Fruit fly (Drosophila melanogaster) whole organism, embryonic: Measurements from ENCODE around the gene Pvf1.

Source experiments
- Ada2b ChIP-seq: fragments of 200-800 bp; sonication (Bioruptor generic); IDR thresholded peaks from 2 replicates; pipeline ENCODE4 v1.3.6; 2022; ENCODE audit warnings: missing biosample characterization, missing genetic modification characterization
- Bdp1 ChIP-seq: fragments of 200-800 bp; sonication (Bioruptor generic); optimal IDR thresholded peaks from 3 replicates; lab custom pipeline; 2016; ENCODE audit warnings: missing biosample characterization, missing genetic modification characterization
- C15 ChIP-seq: fragments of 200-800 bp; sonication (Bioruptor generic); IDR thresholded peaks from 3 replicates; pipeline ENCODE4 v1.3.6; 2022; ENCODE audit warnings: missing biosample characterization, missing genetic modification characterization
- CG10543 ChIP-seq: fragments of 200-800 bp; sonication (Bioruptor generic); optimal IDR thresholded peaks from 3 replicates; lab custom pipeline; 2017; ENCODE audit warnings: missing biosample characterization, mild to moderate bottlenecking, missing genetic modification characterization, moderate library complexity
- CG12219 ChIP-seq: fragments of 200-800 bp; sonication (Bioruptor generic); optimal IDR thresholded peaks from 3 replicates; lab custom pipeline; 2018; ENCODE audit warnings: missing biosample characterization, mild to moderate bottlenecking, missing genetic modification characterization
- CG13287 ChIP-seq: fragments of 200-800 bp; sonication (Bioruptor generic); IDR thresholded peaks from 2 replicates; pipeline ENCODE4 v1.3.6; 2022; ENCODE audit warnings: missing biosample characterization, missing genetic modification characterization; ENCODE audit not compliant: partially characterized antibody
- CG14050 ChIP-seq: fragments of 200-800 bp; sonication (Bioruptor generic); IDR thresholded peaks from 3 replicates; pipeline ENCODE4 v1.3.6; 2022; ENCODE audit warnings: missing biosample characterization, missing genetic modification characterization
- CG14860 ChIP-seq: fragments of 200-800 bp; sonication (Bioruptor generic); IDR thresholded peaks from 3 replicates; pipeline ENCODE4 v1.3.6; 2022; ENCODE audit warnings: missing biosample characterization, missing genetic modification characterization; ENCODE audit not compliant: partially characterized antibody
- CG1529 ChIP-seq: fragments of 200-800 bp; sonication (Bioruptor generic); optimal IDR thresholded peaks from 3 replicates; lab custom pipeline; 2018; ENCODE audit warnings: missing biosample characterization, missing genetic modification characterization
- CG17359 ChIP-seq: fragments of 200-800 bp; sonication (Bioruptor generic); optimal IDR thresholded peaks from 3 replicates; lab custom pipeline; 2018; ENCODE audit warnings: missing biosample characterization, mild to moderate bottlenecking, missing genetic modification characterization, moderate library complexity
- CG17829 ChIP-seq: fragments of 200-800 bp; optimal IDR thresholded peaks from 2 replicates; lab custom pipeline; 2019; ENCODE audit warnings: missing biosample characterization, mild to moderate bottlenecking, missing genetic modification characterization, moderate library complexity
- CG1792 ChIP-seq: fragments of 200-800 bp; sonication (Bioruptor generic); optimal IDR thresholded peaks from 2 replicates; lab custom pipeline; 2016; ENCODE audit warnings: missing biosample characterization, missing genetic modification characterization
- CG18262 ChIP-seq: fragments of 200-800 bp; optimal IDR thresholded peaks from 3 replicates; lab custom pipeline; 2019; ENCODE audit warnings: missing biosample characterization, mild to moderate bottlenecking, missing genetic modification characterization, moderate library complexity
- CG1832 ChIP-seq: fragments of 200-800 bp; sonication (Bioruptor generic); optimal IDR thresholded peaks from 2 replicates; lab custom pipeline; 2017; ENCODE audit warnings: missing biosample characterization, mild to moderate bottlenecking, missing genetic modification characterization, inconsistent platforms
- CG2678 ChIP-seq: fragments of 200-800 bp; sonication (Bioruptor generic); optimal IDR thresholded peaks from 3 replicates; lab custom pipeline; 2019; ENCODE audit warnings: missing biosample characterization, mild to moderate bottlenecking, missing genetic modification characterization, moderate library complexity
- CG2712 ChIP-seq: fragments of 200-800 bp; optimal IDR thresholded peaks from 3 replicates; lab custom pipeline; 2019; ENCODE audit warnings: missing biosample characterization, mild to moderate bottlenecking, missing genetic modification characterization, moderate library complexity
- CG2889 ChIP-seq: fragments of 200-800 bp; sonication (Bioruptor generic); IDR thresholded peaks from 3 replicates; pipeline ENCODE4 v1.3.6; 2022; ENCODE audit warnings: missing biosample characterization, missing genetic modification characterization
- CG31441 ChIP-seq: fragments of 200-800 bp; sonication (Bioruptor generic); IDR thresholded peaks from 2 replicates; pipeline ENCODE4 v1.3.6; 2022; ENCODE audit warnings: missing biosample characterization, missing genetic modification characterization
- CG3838 ChIP-seq: fragments of 200-800 bp; sonication (Bioruptor generic); optimal IDR thresholded peaks from 3 replicates; lab custom pipeline; 2016; ENCODE audit warnings: missing biosample characterization, missing genetic modification characterization
- CG4730 ChIP-seq: fragments of 200-800 bp; sonication (Bioruptor generic); IDR thresholded peaks from 2 replicates; pipeline ENCODE4 v1.3.6; 2022; ENCODE audit warnings: missing biosample characterization, missing genetic modification characterization
- CG9817 ChIP-seq: fragments of 200-800 bp; sonication (Bioruptor generic); optimal IDR thresholded peaks from 2 replicates; lab custom pipeline; 2018; ENCODE audit warnings: missing biosample characterization, mild to moderate bottlenecking, missing genetic modification characterization, moderate library complexity
- D19B ChIP-seq: fragments of 200-800 bp; sonication (Bioruptor generic); optimal IDR thresholded peaks from 2 replicates; lab custom pipeline; 2017; ENCODE audit warnings: missing biosample characterization, mild to moderate bottlenecking, missing genetic modification characterization
- E2f2 ChIP-seq: fragments of 200-800 bp; sonication (Bioruptor generic); IDR thresholded peaks from 2 replicates; pipeline ENCODE4 v1.3.6; 2022; ENCODE audit warnings: missing biosample characterization, missing genetic modification characterization
- ERR ChIP-seq: fragments of 200-800 bp; sonication (Bioruptor generic); optimal IDR thresholded peaks from 2 replicates; lab custom pipeline; 2016; ENCODE audit warnings: missing biosample characterization, missing genetic modification characterization
- Elba2 ChIP-seq: fragments of 200-800 bp; sonication (Bioruptor generic); optimal IDR thresholded peaks from 3 replicates; lab custom pipeline; 2016; ENCODE audit warnings: missing biosample characterization, missing genetic modification characterization
- H15 ChIP-seq: fragments of 200-800 bp; sonication (Bioruptor generic); IDR thresholded peaks from 3 replicates; pipeline ENCODE4 v1.3.6; 2022; ENCODE audit warnings: missing biosample characterization, missing genetic modification characterization
- H2.0 ChIP-seq: fragments of 200-800 bp; sonication (Bioruptor generic); IDR thresholded peaks from 2 replicates; pipeline ENCODE4 v1.3.6; 2022; ENCODE audit warnings: missing biosample characterization, missing genetic modification characterization
- Hr51 ChIP-seq, 2 experiments: fragments of 200-800 bp; sonication (Bioruptor generic); optimal IDR thresholded peaks; 2 replicates in 1 of 2; 3 replicates in 1 of 2; lab custom pipeline; 2016 to 2018; ENCODE audit warnings: missing biosample characterization in 2 of 2, missing genetic modification characterization in 2 of 2, mild to moderate bottlenecking in 1 of 2, moderate library complexity in 1 of 2
- Meics ChIP-seq: fragments of 200-800 bp; sonication (Bioruptor generic); optimal IDR thresholded peaks from 2 replicates; lab custom pipeline; 2017; ENCODE audit warnings: missing biosample characterization, mild to moderate bottlenecking, missing genetic modification characterization
- Mrtf ChIP-seq: fragments of 200-800 bp; sonication (Bioruptor generic); IDR thresholded peaks from 3 replicates; pipeline ENCODE4 v1.3.6; 2022; ENCODE audit warnings: missing biosample characterization, missing genetic modification characterization
- Pdp1 ChIP-seq, 2 experiments: fragments of 200-800 bp; sonication (Bioruptor generic); optimal IDR thresholded peaks; 3 replicates each; lab custom pipeline; 2016; ENCODE audit warnings: missing biosample characterization in 2 of 2, missing genetic modification characterization in 2 of 2, mild to moderate bottlenecking in 1 of 2, moderate library complexity in 1 of 2
- Side ChIP-seq: fragments of 200-800 bp; sonication (Bioruptor generic); optimal IDR thresholded peaks from 2 replicates; lab custom pipeline; 2016; ENCODE audit warnings: missing biosample characterization, missing genetic modification characterization
- Sox100B ChIP-seq: fragments of 200-800 bp; sonication (Bioruptor generic); optimal IDR thresholded peaks from 3 replicates; lab custom pipeline; 2018; ENCODE audit warnings: missing biosample characterization, mild to moderate bottlenecking, missing genetic modification characterization
- Ssrp ChIP-seq: fragments of 200-800 bp; sonication (Bioruptor generic); optimal IDR thresholded peaks from 2 replicates; lab custom pipeline; 2018; ENCODE audit warnings: missing biosample characterization, mild to moderate bottlenecking, missing genetic modification characterization, moderate library complexity
- Trl ChIP-seq, 3 experiments: fragments of >200 bp in 2 of 3; fragments of 200-800 bp in 1 of 3; sonication (Bioruptor generic) in 1 of 3; optimal IDR thresholded peaks; 2 replicates in 1 of 3; 3 replicates in 2 of 3; lab custom pipeline; 2016 to 2017; ENCODE audit warnings: missing biosample characterization in 1 of 3, missing genetic modification characterization in 1 of 3
- az2 ChIP-seq: fragments of 200-800 bp; sonication (Bioruptor generic); optimal IDR thresholded peaks from 3 replicates; lab custom pipeline; 2016; ENCODE audit warnings: missing biosample characterization, missing genetic modification characterization
- bsh ChIP-seq, 2 experiments: fragments of 200-800 bp; sonication (Bioruptor generic); optimal IDR thresholded peaks; 2 replicates each; lab custom pipeline; 2017 to 2018; ENCODE audit warnings: mild to moderate bottlenecking in 2 of 2, missing biosample characterization in 2 of 2, missing genetic modification characterization in 2 of 2, moderate library complexity in 1 of 2
- chinmo ChIP-seq: fragments of 200-800 bp; sonication (Bioruptor generic); IDR thresholded peaks from 4 replicates; pipeline ENCODE4 v1.3.6; 2022; ENCODE audit warnings: missing biosample characterization, missing genetic modification characterization; ENCODE audit not compliant: partially characterized antibody
- kay ChIP-seq: fragments of 200-800 bp; sonication (Bioruptor generic); optimal IDR thresholded peaks from 2 replicates; lab custom pipeline; 2016; ENCODE audit warnings: missing biosample characterization, missing genetic modification characterization
- ken ChIP-seq: fragments of 200-800 bp; sonication (Bioruptor generic); IDR thresholded peaks from 3 replicates; pipeline ENCODE4 v1.3.6; 2022; ENCODE audit warnings: missing biosample characterization, missing genetic modification characterization
- nerfin-1 ChIP-seq: fragments of 200-800 bp; sonication (Bioruptor generic); optimal IDR thresholded peaks from 3 replicates; lab custom pipeline; 2019; ENCODE audit warnings: missing biosample characterization, mild to moderate bottlenecking, missing genetic modification characterization, moderate library complexity
- nom ChIP-seq: fragments of 200-800 bp; sonication (Bioruptor generic); optimal IDR thresholded peaks from 2 replicates; lab custom pipeline; 2017; ENCODE audit warnings: missing biosample characterization, missing genetic modification characterization, mild to moderate bottlenecking, moderate library complexity, missing genetic modification reagents
- pfk ChIP-seq: fragments of 200-800 bp; sonication (Bioruptor generic); optimal IDR thresholded peaks from 2 replicates; lab custom pipeline; 2018; ENCODE audit warnings: missing biosample characterization, mild to moderate bottlenecking, missing genetic modification characterization, moderate library complexity
- pnt ChIP-seq: fragments of 200-800 bp; sonication (Bioruptor generic); optimal IDR thresholded peaks from 3 replicates; lab custom pipeline; 2016; ENCODE audit warnings: missing biosample characterization, missing genetic modification characterization
- ro ChIP-seq: fragments of 200-800 bp; sonication (Bioruptor generic); IDR thresholded peaks from 2 replicates; pipeline ENCODE4 v1.3.6; 2022; ENCODE audit warnings: missing biosample characterization, missing genetic modification characterization
- sob ChIP-seq: fragments of 200-800 bp; sonication (Bioruptor generic); IDR thresholded peaks from 2 replicates; pipeline ENCODE4 v1.3.6; 2022; ENCODE audit warnings: missing biosample characterization, missing genetic modification characterization
- tio ChIP-seq: fragments of 200-800 bp; sonication (Bioruptor generic); optimal IDR thresholded peaks from 2 replicates; lab custom pipeline; 2017; ENCODE audit warnings: missing biosample characterization, missing genetic modification characterization, inconsistent platforms
- wek ChIP-seq: fragments of 200-800 bp; sonication (Bioruptor generic); optimal IDR thresholded peaks from 3 replicates; lab custom pipeline; 2018; ENCODE audit warnings: missing biosample characterization, mild to moderate bottlenecking, missing genetic modification characterization, moderate library complexity
- zfh1 ChIP-seq: fragments of 200-800 bp; sonication (Bioruptor generic); IDR thresholded peaks from 3 replicates; pipeline ENCODE4 v1.3.6; 2022; ENCODE audit warnings: missing biosample characterization, missing genetic modification characterization

Pvf1 gene

dm6 chrX:18837046-18837445 is 4.6 kb downstream of the Pvf1 start (continued):
- TF ChIP-seq Elba2 (GFP tag; lab: Kevin White, UChicago) (no peak), wek (GFP tag; lab: Kevin White, UChicago) (peak; percentile 8), CG17359 (tag; lab: Kevin White, UChicago) (no peak), tio (peak; percentile 17), Trl (optimal IDR thresholded peaks at IDR 0.05; lab: Kevin White, UChicago) (no peak), Trl (GFP tag; optimal IDR thresholded peaks at IDR 0.05; lab: Kevin White, UChicago) (peak; percentile 35), chinmo (no peak), zfh1 (GFP tag; lab: Robert Waterston, UW) (no peak), ken (GFP tag; lab: Robert Waterston, UW) (peak; percentile 42; the same call in 1 of the 3 replicates), ro (0 out of 2 replicates have a peak, but pooled peaks have one; percentile 22), Mrtf (GFP tag; lab: Robert Waterston, UW) (0 out of 3 replicates have a peak, but pooled peaks have one; percentile 11), CG1529 (GFP tag; lab: Kevin White, UChicago) (peak; percentile 21), Ada2b (no peak), H2.0 (GFP tag; lab: Robert Waterston, UW) (no peak; the same call in 1 of the 2 replicates), sob (GFP tag; lab: Robert Waterston, UW) (peak; percentile 35; the same call in 1 of the 2 replicates), nerfin-1 (tag; lab: Kevin White, UChicago) (peak; percentile 18), CG14860 (GFP tag; lab: Robert Waterston, UW) (no peak), Hr51 (GFP tag; optimal IDR thresholded peaks at IDR 0.05; lab: Kevin White, UChicago) (peak in 1 of 2 experiments; percentile 75), CG9817 (peak; percentile 46), Meics (GFP tag; lab: Kevin White, UChicago) (no peak), CG10543 (GFP tag; lab: Kevin White, UChicago) (peak; percentile 69), CG2889 (GFP tag; lab: Robert Waterston, UW) (0 out of 3 replicates have a peak, but pooled peaks have one; percentile 28), bsh (GFP tag; optimal IDR thresholded peaks at IDR 0.05; lab: Kevin White, UChicago) (peak in 1 of 2 experiments; percentile 42), ERR (GFP tag; lab: Kevin White, UChicago) (no peak), Pdp1 (GFP tag; optimal IDR thresholded peaks at IDR 0.05; lab: Kevin White, UChicago) (peak; percentile 33 to 42), CG31441 (GFP tag; lab: Robert Waterston, UW) (peak; percentile 55), H15 (GFP tag; lab: Robert Waterston, UW) (0 out of 3 replicates have a peak, but pooled peaks have one; percentile 56), Bdp1 (GFP tag; lab: Kevin White, UChicago) (peak; percentile 17), CG1792 (GFP tag; lab: Kevin White, UChicago) (no peak), kay (peak; percentile 47), CG1832 (GFP tag; lab: Kevin White, UChicago) (no peak), CG12219 (GFP tag; lab: Kevin White, UChicago) (peak; percentile 56), C15 (GFP tag; lab: Robert Waterston, UW) (no peak), CG2712 (tag; lab: Kevin White, UChicago) (peak; percentile 62), Side (peak; percentile 22), CG14050 (peak; percentile 62; the same call in 2 of the 3 replicates), CG2678 (tag; lab: Kevin White, UChicago) (peak; percentile 33), pnt (no peak), CG13287 (no peak), Ssrp (tag; lab: Kevin White, UChicago) (peak; percentile 41), pfk (no peak), CG17829 (tag; lab: Kevin White, UChicago) (peak; percentile 43), Sox100B (GFP tag; lab: Kevin White, UChicago) (no peak), E2f2 (GFP tag; lab: Robert Waterston, UW) (peak; percentile 48; the same call in 1 of the 2 replicates), az2 (GFP tag; lab: Kevin White, UChicago) (peak; percentile 25), nom (no peak), D19B (GFP tag; lab: Kevin White, UChicago) (no peak), CG4730 (GFP tag; lab: Robert Waterston, UW) (0 out of 2 replicates have a peak, but pooled peaks have one; percentile 18), CG18262 (tag; lab: Kevin White, UChicago) (peak; percentile 49), CG3838 (GFP tag; lab: Kevin White, UChicago) (no peak)
